Fruit fly (Drosophila melanogaster): Measurements from ENCODE around the gene CenG1A.
A peak's percentile ranks its signal among the peaks of the same experiment; 100 is the strongest.

Gene CenG1A

DNA sequence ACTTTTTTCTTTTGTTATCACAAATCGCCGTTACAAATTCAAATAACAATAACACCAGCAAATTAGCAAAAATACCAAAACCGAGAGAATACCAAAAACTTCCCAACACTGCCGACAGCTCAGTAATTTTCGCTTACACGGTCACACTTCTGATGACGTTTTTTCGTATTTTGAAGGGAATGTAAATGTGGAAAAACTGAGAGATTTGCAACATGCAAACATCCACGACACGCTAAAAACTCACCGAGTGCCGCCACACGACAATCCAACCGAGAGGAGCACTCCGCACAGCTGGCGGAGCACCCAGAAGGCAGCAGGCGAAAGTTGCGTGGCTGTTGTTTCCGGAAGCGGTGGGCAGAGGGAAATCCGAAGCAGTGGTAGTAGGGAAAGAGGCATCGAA, 42.0 kb upstream of the CenG1A start, which contains the start of gene Sec71 (continued):
- TF ChIP-seq rib (GFP tag; IDR thresholded peaks at IDR 0.05) = no peak
- TF ChIP-seq Atf-2 (GFP tag; optimal IDR thresholded peaks at IDR 0.05) = no peak
- no peak; the same call in 1 of the 2 replicates for TF ChIP-seq vvl (GFP tag; IDR thresholded peaks at IDR 0.05)
- TF ChIP-seq slbo (GFP tag; IDR thresholded peaks at IDR 0.05) = no peak
- TF ChIP-seq Rfx (GFP tag; IDR thresholded peaks at IDR 0.05) = no peak
- TF ChIP-seq zf30C (GFP tag; optimal IDR thresholded peaks at IDR 0.05) = no peak
- no peak for TF ChIP-seq sens (GFP tag)
- TF ChIP-seq CG12659 (GFP tag; optimal IDR thresholded peaks at IDR 0.05) = peak; percentile 39
- no peak for TF ChIP-seq CG1647 (GFP tag; optimal IDR thresholded peaks at IDR 0.05)
- no peak for TF ChIP-seq Vsx1 (GFP tag; optimal IDR thresholded peaks at IDR 0.05)
- no peak for TF ChIP-seq CkIIα-i1 (GFP tag; IDR thresholded peaks at IDR 0.05)
- no peak for TF ChIP-seq D (optimal IDR thresholded peaks at IDR 0.05)
- no peak for TF ChIP-seq D (GFP tag; optimal IDR thresholded peaks at IDR 0.05)
- peak; percentile 76 for TF ChIP-seq ftz-f1 (GFP tag; optimal IDR thresholded peaks at IDR 0.05)
- no peak for TF ChIP-seq Poxn (GFP tag; IDR thresholded peaks at IDR 0.05)
- no peak for TF ChIP-seq pan (optimal IDR thresholded peaks at IDR 0.05)
- no peak for TF ChIP-seq pan (GFP tag; optimal IDR thresholded peaks at IDR 0.05 in 1 of 2, IDR thresholded peaks at IDR 0.05 in 1 of 2)
- TF ChIP-seq CG11456 (GFP tag; IDR thresholded peaks at IDR 0.05) = no peak
- no peak for TF ChIP-seq CG1529 (GFP tag; optimal IDR thresholded peaks at IDR 0.05)
- TF ChIP-seq CG8924 (tag; optimal IDR thresholded peaks at IDR 0.05) = no peak
- no peak for TF ChIP-seq fd64A (GFP tag; optimal IDR thresholded peaks at IDR 0.05)
- no peak for TF ChIP-seq sim (GFP tag; IDR thresholded peaks at IDR 0.05)
- TF ChIP-seq CG1602 (GFP tag; optimal IDR thresholded peaks at IDR 0.05) = no peak
- no peak for TF ChIP-seq mirr (GFP tag; optimal IDR thresholded peaks at IDR 0.05)
- no peak for TF ChIP-seq repo (GFP tag; optimal IDR thresholded peaks at IDR 0.05)
- TF ChIP-seq zen (tag; optimal IDR thresholded peaks at IDR 0.05) = peak; percentile 4
- TF ChIP-seq CrebB (tag; optimal IDR thresholded peaks at IDR 0.05) = no peak
- TF ChIP-seq CG2199 (GFP tag; IDR thresholded peaks at IDR 0.05) = no peak
- no peak for TF ChIP-seq gcm2 (GFP tag; optimal IDR thresholded peaks at IDR 0.05)
- no peak for TF ChIP-seq CG14667 (GFP tag; IDR thresholded peaks at IDR 0.05)
- peak; percentile 85 for TF ChIP-seq Med (GFP tag)
- TF ChIP-seq HLHmδ (GFP tag; optimal IDR thresholded peaks at IDR 0.05) = no peak
- TF ChIP-seq CG6175 (GFP tag; IDR thresholded peaks at IDR 0.05) = no peak
- no peak for TF ChIP-seq az2 (GFP tag; optimal IDR thresholded peaks at IDR 0.05)
- no peak for TF ChIP-seq ap (GFP tag; IDR thresholded peaks at IDR 0.05)
- TF ChIP-seq Opbp (GFP tag; IDR thresholded peaks at IDR 0.05; ENCODE audit: partially characterized antibody) = 0 out of 3 replicates have a peak, but pooled peaks have one; percentile 33
- TF ChIP-seq crol (GFP tag; IDR thresholded peaks at IDR 0.05) = peak; percentile 71
- peak; percentile 86 for TF ChIP-seq CG4617 (GFP tag; optimal IDR thresholded peaks at IDR 0.05; ENCODE audit: borderline replicate concordance)
- TF ChIP-seq CG15479 (GFP tag; optimal IDR thresholded peaks at IDR 0.05) = no peak
- TF ChIP-seq peb (GFP tag; IDR thresholded peaks at IDR 0.05) = no peak
- TF ChIP-seq CG13296 (GFP tag; optimal IDR thresholded peaks at IDR 0.05) = no peak
- no peak for TF ChIP-seq CG10565 (GFP tag; optimal IDR thresholded peaks at IDR 0.05)
- TF ChIP-seq Lhr (GFP tag; optimal IDR thresholded peaks at IDR 0.05) = peak; percentile 27
- peak; percentile 1 for TF ChIP-seq CG2116 (GFP tag; optimal IDR thresholded peaks at IDR 0.05)
- TF ChIP-seq CG1832 (GFP tag; optimal IDR thresholded peaks at IDR 0.05) = no peak
- TF ChIP-seq CG11504 (tag; optimal IDR thresholded peaks at IDR 0.05) = no peak
- no peak for TF ChIP-seq cad (GFP tag; optimal IDR thresholded peaks at IDR 0.05)
- no peak for TF ChIP-seq sna (GFP tag; IDR thresholded peaks at IDR 0.05; ENCODE audit: partially characterized antibody)
- no peak for TF ChIP-seq Sry-β (GFP tag; optimal IDR thresholded peaks at IDR 0.05)
- no peak for TF ChIP-seq Dek (tag; optimal IDR thresholded peaks at IDR 0.05)
- peak; percentile 78 for TF ChIP-seq pzg (GFP tag; optimal IDR thresholded peaks at IDR 0.05)
- no peak for TF ChIP-seq CG3163 (GFP tag; optimal IDR thresholded peaks at IDR 0.05)
- TF ChIP-seq CG5180 (GFP tag; optimal IDR thresholded peaks at IDR 0.05) = no peak

All from whole organism, embryonic.